Worm (Caenorhabditis elegans) whole organism, L3 larva: Measurements from ENCODE around the gene srt-48.

ENCODE experiments used
- ama-1 ChIP-seq: fragments of 150-350 bp; optimal IDR thresholded peaks from 2 replicates; lab custom pipeline; 2018
- elt-2 ChIP-seq: sonication (generic microtip); optimal IDR thresholded peaks from 2 replicates; lab custom pipeline; 2016; ENCODE audit warnings: missing genetic modification reagents, mild to moderate bottlenecking, missing genetic modification characterization, missing compliant biosample characterization
- jun-1 ChIP-seq: fragments of 150-350 bp; optimal IDR thresholded peaks from 2 replicates; lab custom pipeline; 2014; ENCODE audit warnings: missing biosample characterization, missing genetic modification reagents, missing genetic modification characterization
- lin-15B ChIP-seq: fragments of 150-350 bp; optimal IDR thresholded peaks from 2 replicates; lab custom pipeline; 2014; ENCODE audit warnings: missing biosample characterization, missing genetic modification characterization
- nhr-237 ChIP-seq: fragments of 150-350 bp; optimal IDR thresholded peaks from 2 replicates; lab custom pipeline; 2014; ENCODE audit warnings: missing biosample characterization, missing genetic modification characterization
- nhr-77 ChIP-seq: fragments of 150-350 bp; optimal IDR thresholded peaks from 2 replicates; lab custom pipeline; 2014; ENCODE audit warnings: missing biosample characterization, missing genetic modification characterization
- snpc-4 ChIP-seq: fragments of 150-350 bp; optimal IDR thresholded peaks from 2 replicates; lab custom pipeline; 2014; ENCODE audit warnings: missing biosample characterization, missing genetic modification characterization
- unc-62 ChIP-seq: fragments of 150-350 bp; sonication (generic microtip); optimal IDR thresholded peaks from 4 replicates; lab custom pipeline; 2014; ENCODE audit warnings: missing biosample characterization, missing genetic modification reagents, missing genetic modification characterization

ce11 chrIV:15063789-15064188 lies 4.9 kb downstream of the srt-48 start:
- TF ChIP-seq lin-15B, result no peak
- TF ChIP-seq snpc-4, result no peak
- TF ChIP-seq nhr-237, result no peak
- TF ChIP-seq unc-62 (GFP tag; lab: Kevin White, UChicago), result no peak
- TF ChIP-seq jun-1 (tag; lab: Kevin White, UChicago), result no peak
- no peak for TF ChIP-seq nhr-77
- TF ChIP-seq elt-2 (tag; lab: Kevin White, UChicago), result no peak
- no peak for TF ChIP-seq ama-1 (lab: Kevin White, UChicago)
